Worm (Caenorhabditis elegans) whole organism, young adult: ENCODE data around the gene C14A4.7.

Experiments
- B0336.3 ChIP-seq: fragments of 200-800 bp; sonication (Bioruptor generic); IDR thresholded peaks from 2 replicates; pipeline ENCODE4 v1.3.6; 2022; ENCODE audit warnings: missing genetic modification characterization, missing compliant biosample characterization
- F33H1.4 ChIP-seq: fragments of 200-800 bp; sonication (Bioruptor generic); IDR thresholded peaks from 2 replicates; pipeline ENCODE4 v1.3.6; 2022; ENCODE audit warnings: missing genetic modification reagents, missing genetic modification characterization, missing compliant biosample characterization
- F49E8.2 ChIP-seq: sonication (generic microtip); optimal IDR thresholded peaks from 3 replicates; lab custom pipeline; 2017; ENCODE audit warnings: missing genetic modification characterization, mild to moderate bottlenecking, missing compliant biosample characterization, antibody characterized with exemption, moderate library complexity; ENCODE audit not compliant: insufficient read depth
- F57C9.4 ChIP-seq: sonication (generic microtip); optimal IDR thresholded peaks from 2 replicates; lab custom pipeline; 2017; ENCODE audit warnings: mild to moderate bottlenecking, missing genetic modification characterization, missing compliant biosample characterization
- Y53G8AR.9 ChIP-seq: fragments of 200-800 bp; sonication (Bioruptor generic); conservative IDR thresholded peaks from 2 replicates; pipeline ENCODE4 v1.3.6; 2022; ENCODE audit warnings: missing genetic modification reagents, missing genetic modification characterization, missing compliant biosample characterization
- ZK185.1 ChIP-seq: sonication (generic microtip); optimal IDR thresholded peaks from 2 replicates; lab custom pipeline; 2016; ENCODE audit warnings: mild to moderate bottlenecking, missing genetic modification characterization, missing compliant biosample characterization; ENCODE audit not compliant: poor library complexity, severe bottlenecking
- akir-1 ChIP-seq: fragments of 200-800 bp; sonication (Bioruptor generic); optimal IDR thresholded peaks from 2 replicates; lab custom pipeline; 2018; ENCODE audit warnings: mild to moderate bottlenecking, missing genetic modification characterization, moderate library complexity, missing compliant biosample characterization
- athp-1 ChIP-seq: sonication (generic microtip); optimal IDR thresholded peaks from 2 replicates; lab custom pipeline; 2017; ENCODE audit warnings: mild to moderate bottlenecking, missing genetic modification characterization, missing compliant biosample characterization
- attf-5 ChIP-seq: fragments of 200-800 bp; sonication (Bioruptor generic); optimal IDR thresholded peaks from 2 replicates; lab custom pipeline; 2018; ENCODE audit warnings: mild to moderate bottlenecking, missing genetic modification characterization, missing compliant biosample characterization
- bed-1 ChIP-seq: fragments of 200-800 bp; sonication (Bioruptor generic); IDR thresholded peaks from 2 replicates; pipeline ENCODE4 v1.3.6; 2022; ENCODE audit warnings: missing genetic modification reagents, missing genetic modification characterization, missing compliant biosample characterization
- ceh-40 ChIP-seq: fragments of 200-800 bp; sonication (Bioruptor generic); IDR thresholded peaks from 2 replicates; pipeline ENCODE4 v1.3.6; 2022; ENCODE audit warnings: missing genetic modification characterization, missing compliant biosample characterization
- ceh-79 ChIP-seq: sonication (generic microtip); optimal IDR thresholded peaks from 2 replicates; lab custom pipeline; 2017; ENCODE audit warnings: mild to moderate bottlenecking, missing genetic modification characterization, missing compliant biosample characterization
- chd-7 ChIP-seq: sonication (generic microtip); optimal IDR thresholded peaks from 2 replicates; lab custom pipeline; 2016; ENCODE audit warnings: mild to moderate bottlenecking, missing genetic modification characterization, moderate library complexity, missing compliant biosample characterization
- dox-1 ChIP-seq: fragments of 200-800 bp; sonication (Bioruptor generic); IDR thresholded peaks from 2 replicates; pipeline ENCODE4 v1.3.6; 2022; ENCODE audit warnings: missing genetic modification reagents, missing genetic modification characterization, missing compliant biosample characterization
- dpl-1 ChIP-seq: fragments of 150-350 bp; optimal IDR thresholded peaks from 2 replicates; lab custom pipeline; 2014; ENCODE audit warnings: missing biosample characterization, missing genetic modification reagents, missing genetic modification characterization
- efl-1 ChIP-seq: fragments of 150-350 bp; optimal IDR thresholded peaks from 2 replicates; lab custom pipeline; 2014; ENCODE audit warnings: missing biosample characterization, missing genetic modification reagents, missing genetic modification characterization
- egl-44 ChIP-seq: fragments of 200-800 bp; sonication (Bioruptor generic); IDR thresholded peaks from 2 replicates; pipeline ENCODE4 v1.3.6; 2022; ENCODE audit warnings: missing genetic modification reagents, missing genetic modification characterization, missing compliant biosample characterization
- him-1 ChIP-seq: sonication (generic microtip); optimal IDR thresholded peaks from 2 replicates; lab custom pipeline; 2016; ENCODE audit warnings: missing genotype, missing genetic modification reagents, missing genetic modification characterization, missing compliant biosample characterization
- hlh-12 ChIP-seq: sonication (generic microtip); optimal IDR thresholded peaks from 2 replicates; lab custom pipeline; 2016; ENCODE audit warnings: missing genetic modification characterization, missing compliant biosample characterization
- hlh-26 ChIP-seq: fragments of 200-800 bp; sonication (Bioruptor generic); conservative IDR thresholded peaks from 2 replicates; pipeline ENCODE4 v1.3.6; 2022; ENCODE audit warnings: missing genetic modification reagents, missing genetic modification characterization, missing compliant biosample characterization
- hrde-1 ChIP-seq: sonication (generic microtip); optimal IDR thresholded peaks from 2 replicates; lab custom pipeline; 2016; ENCODE audit warnings: missing genetic modification characterization, mild to moderate bottlenecking, missing compliant biosample characterization, moderate library complexity, missing genotype, missing genetic modification reagents, borderline replicate concordance
- hsf-1 ChIP-seq: fragments of 200-800 bp; sonication (Bioruptor generic); IDR thresholded peaks from 2 replicates; pipeline ENCODE4 v1.3.6; 2022; ENCODE audit warnings: missing genetic modification reagents, missing genetic modification characterization, missing compliant biosample characterization
- let-526 ChIP-seq: fragments of 200-800 bp; sonication (Bioruptor generic); IDR thresholded peaks from 2 replicates; pipeline ENCODE4 v1.3.6; 2022; ENCODE audit warnings: missing genetic modification reagents, missing genetic modification characterization, missing compliant biosample characterization
- lin-26 ChIP-seq: fragments of 200-800 bp; sonication (Bioruptor generic); IDR thresholded peaks from 2 replicates; pipeline ENCODE4 v1.3.6; 2022; ENCODE audit warnings: missing genetic modification reagents, missing genetic modification characterization, missing compliant biosample characterization
- lin-35 ChIP-seq, 3 experiments: fragments of 150-350 bp in 2 of 3; sonication (generic microtip) in 1 of 3; optimal IDR thresholded peaks; 2 replicates each; lab custom pipeline; 2014 to 2018; ENCODE audit warnings: missing biosample characterization in 3 of 3, missing genetic modification characterization in 3 of 3, missing genetic modification reagents in 3 of 3
- lin-54 ChIP-seq: fragments of 200-800 bp; sonication (Bioruptor generic); optimal IDR thresholded peaks from 2 replicates; lab custom pipeline; 2018; ENCODE audit warnings: mild to moderate bottlenecking, missing genetic modification characterization, missing compliant biosample characterization
- lsy-27 ChIP-seq: sonication (generic microtip); optimal IDR thresholded peaks from 2 replicates; lab custom pipeline; 2017; ENCODE audit warnings: missing genetic modification characterization, mild to moderate bottlenecking, missing compliant biosample characterization, antibody characterized with exemption, missing genotype, borderline replicate concordance; ENCODE audit not compliant: insufficient read depth
- madf-3 ChIP-seq: fragments of 200-800 bp; sonication (Bioruptor generic); IDR thresholded peaks from 2 replicates; pipeline ENCODE4 v1.3.6; 2022; ENCODE audit warnings: missing genetic modification reagents, missing genetic modification characterization, missing compliant biosample characterization
- madf-6 ChIP-seq: fragments of 200-800 bp; sonication (Bioruptor generic); IDR thresholded peaks from 2 replicates; pipeline ENCODE4 v1.3.6; 2022; ENCODE audit warnings: missing genetic modification reagents, missing genetic modification characterization, missing compliant biosample characterization
- mes-4 ChIP-seq: sonication (generic microtip); optimal IDR thresholded peaks from 2 replicates; lab custom pipeline; 2016; ENCODE audit warnings: missing genotype, missing genetic modification characterization, missing compliant biosample characterization
- nfya-1 ChIP-seq: sonication (generic microtip); optimal IDR thresholded peaks from 2 replicates; lab custom pipeline; 2017; ENCODE audit warnings: antibody characterized with exemption, missing compliant biosample characterization, missing genetic modification characterization, borderline replicate concordance; ENCODE audit not compliant: insufficient read depth
- nfya-2 ChIP-seq: fragments of 200-800 bp; sonication (Bioruptor generic); IDR thresholded peaks from 2 replicates; pipeline ENCODE4 v1.3.6; 2022; ENCODE audit warnings: missing genetic modification reagents, missing genetic modification characterization, missing compliant biosample characterization
- nhr-90 ChIP-seq: sonication (generic microtip); optimal IDR thresholded peaks from 2 replicates; lab custom pipeline; 2016; ENCODE audit warnings: missing genotype, mild to moderate bottlenecking, missing genetic modification characterization, missing compliant biosample characterization
- pbrm-1 ChIP-seq: fragments of 200-800 bp; sonication (Bioruptor generic); IDR thresholded peaks from 2 replicates; pipeline ENCODE4 v1.3.6; 2022; ENCODE audit warnings: missing genetic modification reagents, missing genetic modification characterization, missing compliant biosample characterization
- sdz-38 ChIP-seq: sonication (generic microtip); optimal IDR thresholded peaks from 2 replicates; lab custom pipeline; 2016; ENCODE audit warnings: missing genotype, missing genetic modification characterization, missing compliant biosample characterization
- snpc-1.1 ChIP-seq: sonication (generic microtip); optimal IDR thresholded peaks from 2 replicates; lab custom pipeline; 2017; ENCODE audit warnings: missing genetic modification characterization, mild to moderate bottlenecking, missing compliant biosample characterization, antibody characterized with exemption, moderate library complexity, missing genotype, missing genetic modification reagents; ENCODE audit not compliant: insufficient read depth
- snpc-1.3 ChIP-seq: sonication (generic microtip); optimal IDR thresholded peaks from 2 replicates; lab custom pipeline; 2017; ENCODE audit warnings: missing genetic modification characterization, mild to moderate bottlenecking, missing compliant biosample characterization, antibody characterized with exemption, moderate library complexity, missing genotype, missing genetic modification reagents; ENCODE audit not compliant: insufficient read depth
- snpc-4 ChIP-seq, 5 experiments: fragments of 150-350 bp in 1 of 5; sonication (generic microtip) in 4 of 5; optimal IDR thresholded peaks; 2 replicates each; lab custom pipeline; 2014 to 2018; ENCODE audit warnings: missing genetic modification characterization in 5 of 5, missing biosample characterization in 3 of 5, antibody characterized with exemption in 2 of 5, mild to moderate bottlenecking in 2 of 5, missing compliant biosample characterization in 2 of 5, missing genotype in 2 of 5, moderate library complexity in 2 of 5, missing genetic modification reagents in 1 of 5
- somi-1 ChIP-seq: fragments of 200-800 bp; sonication (Bioruptor generic); optimal IDR thresholded peaks from 2 replicates; lab custom pipeline; 2018; ENCODE audit warnings: mild to moderate bottlenecking, missing genetic modification characterization, missing compliant biosample characterization
- ztf-25 ChIP-seq: fragments of 200-800 bp; sonication (Bioruptor generic); IDR thresholded peaks from 2 replicates; pipeline ENCODE4 v1.3.6; 2022; ENCODE audit warnings: missing genetic modification reagents, missing genetic modification characterization, missing compliant biosample characterization
- ztf-28 ChIP-seq: fragments of 200-800 bp; sonication (Bioruptor generic); IDR thresholded peaks from 2 replicates; pipeline ENCODE4 v1.3.6; 2022; ENCODE audit warnings: missing genetic modification reagents, missing genetic modification characterization, missing compliant biosample characterization
- ztf-3 ChIP-seq: fragments of 200-800 bp; sonication (Bioruptor generic); optimal IDR thresholded peaks from 2 replicates; lab custom pipeline; 2018; ENCODE audit warnings: mild to moderate bottlenecking, missing genetic modification characterization, missing compliant biosample characterization
- ztf-6 ChIP-seq: fragments of 200-800 bp; sonication (Bioruptor generic); IDR thresholded peaks from 2 replicates; pipeline ENCODE4 v1.3.6; 2022; ENCODE audit warnings: missing genetic modification reagents, missing genetic modification characterization, missing compliant biosample characterization

Gene C14A4.7

ce11 chrII:10555484-10556075, 40.8 kb downstream of the C14A4.7 start (continued):
- TF ChIP-seq pbrm-1 (GFP tag; lab: Robert Waterston, UW) (peak; percentile 8; the same call in 1 of the 2 replicates), egl-44 (no peak), nhr-90 (tag; lab: Kevin White, UChicago) (peak; percentile 55), B0336.3 (GFP tag; lab: Robert Waterston, UW) (peak; percentile 73), akir-1 (GFP tag; lab: Kevin White, UChicago) (no peak), mes-4 (tag; lab: Kevin White, UChicago) (no peak), lin-26 (GFP tag; lab: Robert Waterston, UW) (0 out of 2 replicates have a peak, but pooled peaks have one; percentile 37), lin-35 (GFP tag; optimal IDR thresholded peaks at IDR 0.05; lab: Kevin White, UChicago) (no peak), nfya-1 (no peak), ztf-6 (GFP tag; lab: Robert Waterston, UW) (no peak), F33H1.4 (GFP tag; lab: Robert Waterston, UW) (peak; percentile 7; the same call in 1 of the 2 replicates), ztf-28 (GFP tag; lab: Robert Waterston, UW) (no peak), snpc-1.3 (no peak), F49E8.2 (tag; lab: Kevin White, UChicago) (no peak), bed-1 (GFP tag; lab: Robert Waterston, UW) (no peak), athp-1 (tag; lab: Kevin White, UChicago) (no peak), F57C9.4 (tag; lab: Kevin White, UChicago) (no peak), sdz-38 (no peak), madf-3 (GFP tag; lab: Robert Waterston, UW) (no peak), chd-7 (tag; lab: Kevin White, UChicago) (peak; percentile 80), hlh-12 (tag; lab: Kevin White, UChicago) (no peak), somi-1 (GFP tag; lab: Kevin White, UChicago) (peak; percentile 31), hlh-26 (no peak), ztf-25 (GFP tag; lab: Robert Waterston, UW) (no peak), lsy-27 (tag; lab: Kevin White, UChicago) (no peak), ceh-79 (no peak), let-526 (GFP tag; lab: Robert Waterston, UW) (0 out of 2 replicates have a peak, but pooled peaks have one; percentile 19), efl-1 (GFP tag; lab: Kevin White, UChicago) (no peak), dox-1 (GFP tag; lab: Robert Waterston, UW) (peak; percentile 72; the same call in 1 of the 2 replicates), Y53G8AR.9 (GFP tag; lab: Robert Waterston, UW) (peak; percentile 48; the same call in 1 of the 2 replicates), ZK185.1 (no peak), him-1 (tag; lab: Kevin White, UChicago) (no peak), attf-5 (peak; percentile 36), lin-54 (peak; percentile 7), ceh-40 (GFP tag; lab: Robert Waterston, UW) (no peak), ztf-3 (GFP tag; lab: Kevin White, UChicago) (peak; percentile 65), dpl-1 (GFP tag; lab: Kevin White, UChicago) (no peak), snpc-1.1 (no peak), hsf-1 (GFP tag; lab: Robert Waterston, UW) (peak; percentile 64), nfya-2 (GFP tag; lab: Robert Waterston, UW) (no peak), snpc-4 (GFP tag; optimal IDR thresholded peaks at IDR 0.05; lab: Kevin White, UChicago) (no peak), snpc-4 (tag; optimal IDR thresholded peaks at IDR 0.05; lab: Kevin White, UChicago) (peak in 2 of 4 experiments; percentile 36 to 68), hrde-1 (no peak), madf-6 (GFP tag; lab: Robert Waterston, UW) (no peak)
